Worm (Caenorhabditis elegans) whole organism, L1 larva: ENCODE results near the gene F17C11.2.

ENCODE experiments used
- F16B12.6 ChIP-seq: fragments of 150-350 bp; optimal IDR thresholded peaks from 2 replicates; lab custom pipeline; 2014; ENCODE audit warnings: missing biosample characterization, missing genetic modification characterization
- Y116A8C.19 ChIP-seq: sonication (generic microtip); optimal IDR thresholded peaks from 2 replicates; lab custom pipeline; 2016; ENCODE audit warnings: missing compliant biosample characterization, missing genetic modification characterization, borderline replicate concordance
- ceh-63 ChIP-seq: fragments of 200-800 bp; sonication (Bioruptor generic); optimal IDR thresholded peaks from 2 replicates; lab custom pipeline; 2018; ENCODE audit warnings: mild to moderate bottlenecking, missing genetic modification characterization, missing compliant biosample characterization
- efl-1 ChIP-seq, 4 experiments: fragments of 150-350 bp; optimal IDR thresholded peaks in 3 of 4; peaks in 1 of 4; 1 replicate in 1 of 4; 2 replicates in 3 of 4; lab custom pipeline; 2014; ENCODE audit warnings: missing biosample characterization in 2 of 4, missing genetic modification characterization in 2 of 4, missing genetic modification reagents in 2 of 4
- elt-2 ChIP-seq: sonication (generic microtip); optimal IDR thresholded peaks from 2 replicates; lab custom pipeline; 2016; ENCODE audit warnings: missing genetic modification characterization, mild to moderate bottlenecking, inconsistent platforms, missing compliant biosample characterization, missing genetic modification reagents
- hpl-2 ChIP-seq: fragments of 150-350 bp; optimal IDR thresholded peaks from 2 replicates; lab custom pipeline; 2014; ENCODE audit warnings: missing biosample characterization, missing genetic modification reagents, missing genetic modification characterization
- jun-1 ChIP-seq: fragments of 150-350 bp; optimal IDR thresholded peaks from 2 replicates; lab custom pipeline; 2014; ENCODE audit warnings: missing biosample characterization, missing genetic modification reagents, missing genetic modification characterization
- nhr-11 ChIP-seq: fragments of 150-350 bp; optimal IDR thresholded peaks from 2 replicates; lab custom pipeline; 2014; ENCODE audit warnings: missing biosample characterization, missing genetic modification characterization
- nhr-237 ChIP-seq: fragments of 150-350 bp; optimal IDR thresholded peaks from 2 replicates; lab custom pipeline; 2014; ENCODE audit warnings: missing biosample characterization, missing genetic modification characterization
- pag-3 ChIP-seq: sonication (generic microtip); optimal IDR thresholded peaks from 2 replicates; lab custom pipeline; 2017; ENCODE audit warnings: missing genetic modification characterization, mild to moderate bottlenecking, missing compliant biosample characterization, antibody characterized with exemption, borderline replicate concordance; ENCODE audit not compliant: insufficient read depth
- rnt-1 ChIP-seq: sonication (generic microtip); optimal IDR thresholded peaks from 2 replicates; lab custom pipeline; 2016; ENCODE audit warnings: mild to moderate bottlenecking, missing genetic modification characterization, moderate library complexity, missing compliant biosample characterization
- swsn-7 ChIP-seq: sonication (generic microtip); optimal IDR thresholded peaks from 2 replicates; lab custom pipeline; 2016; ENCODE audit warnings: missing genetic modification characterization, missing compliant biosample characterization
- ztf-4 ChIP-seq: fragments of 150-350 bp; optimal IDR thresholded peaks from 2 replicates; lab custom pipeline; 2014; ENCODE audit warnings: missing biosample characterization, missing genetic modification characterization

DNA sequence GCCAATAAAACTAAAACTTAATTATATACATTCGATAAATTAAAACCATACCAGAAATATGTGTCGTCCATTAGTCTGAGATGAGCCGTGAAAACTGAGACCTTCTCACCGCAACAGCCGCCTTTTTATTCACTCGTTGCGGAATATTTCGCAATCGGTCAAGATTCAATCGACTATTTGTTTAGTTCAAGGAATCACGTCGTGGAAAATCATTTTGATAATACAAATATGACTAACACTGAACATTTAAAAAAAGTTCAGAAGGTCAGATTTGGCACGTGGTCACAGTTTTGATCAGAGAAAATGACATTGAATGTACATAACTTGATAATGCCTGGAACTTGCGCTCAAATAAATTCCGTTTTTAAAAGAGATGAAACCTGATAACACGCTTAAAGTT lies 9.3 kb upstream of the F17C11.2 start, which contains the start of gene F17C11.11:
- TF ChIP-seq efl-1 (optimal IDR thresholded peaks at IDR 0.05; lab: Kevin White, UChicago), result no peak
- TF ChIP-seq efl-1 (GFP tag; optimal IDR thresholded peaks at IDR 0.05 in 1 of 2; lab: Kevin White, UChicago), result peak; percentile 1 to 17
- no peak for TF ChIP-seq swsn-7 (tag; lab: Kevin White, UChicago)
- TF ChIP-seq Y116A8C.19 (tag; lab: Kevin White, UChicago), result no peak
- no peak for TF ChIP-seq nhr-11 (tag; lab: Kevin White, UChicago)
- TF ChIP-seq elt-2 (tag; lab: Kevin White, UChicago), result peak; percentile 73
- TF ChIP-seq ztf-4 (tag; lab: Kevin White, UChicago), result no peak
- TF ChIP-seq rnt-1 (tag; lab: Kevin White, UChicago), result peak; percentile 52
- no peak for TF ChIP-seq jun-1 (tag; lab: Kevin White, UChicago)
- TF ChIP-seq pag-3 (tag; lab: Kevin White, UChicago), result no peak
- no peak for TF ChIP-seq nhr-237 (tag; lab: Kevin White, UChicago)
- no peak for TF ChIP-seq hpl-2
- no peak for TF ChIP-seq ceh-63 (GFP tag; lab: Kevin White, UChicago)
- no peak for TF ChIP-seq F16B12.6 (tag; lab: Kevin White, UChicago)
